Worm (Caenorhabditis elegans) whole organism, L4/young adult: ENCODE measurements around the gene sprr-2.

Experiments
- W03F9.2 ChIP-seq: fragments of 150-350 bp; optimal IDR thresholded peaks from 2 replicates; lab custom pipeline; 2014; ENCODE audit warnings: missing biosample characterization, missing genetic modification characterization
- dao-5 ChIP-seq: sonication (generic microtip); optimal IDR thresholded peaks from 2 replicates; lab custom pipeline; 2016; ENCODE audit warnings: missing genotype, missing genetic modification characterization, moderate library complexity, missing compliant biosample characterization
- him-1 ChIP-seq: sonication (generic microtip); optimal IDR thresholded peaks from 2 replicates; lab custom pipeline; 2016; ENCODE audit warnings: missing genotype, missing genetic modification reagents, missing genetic modification characterization, missing compliant biosample characterization

sprr-2 gene

ce11 chrX:14819495-14819894 lies 26.2 kb downstream of the sprr-2 start:
- no peak for TF ChIP-seq him-1
- no peak for TF ChIP-seq dao-5 (tag; lab: Kevin White, UChicago)
- no peak for TF ChIP-seq W03F9.2 (tag; lab: Kevin White, UChicago)

- TF ChIP-seq W03F9.2 (tag; lab: Kevin White, UChicago) (peak; percentile 71), him-1 (peak; percentile 43), dao-5 (tag; lab: Kevin White, UChicago) (no peak)
Observed at ce11 chrX:14824490-14825050, 31.3 kb downstream of the sprr-2 start, which contains the start of gene mbk-1. Gene mbk-1, minus strand, starts transcription at chrX:14824540.

- TF ChIP-seq him-1 (no peak), dao-5 (tag; lab: Kevin White, UChicago) (no peak), W03F9.2 (tag; lab: Kevin White, UChicago) (no peak)
Observed at ce11 chrX:14828766-14829165, 35.5 kb downstream of the sprr-2 start.

ce11 chrX:14831531-14831930 lies 38.3 kb downstream of the sprr-2 start, which contains the start of gene dpf-2:
Gene dpf-2, plus strand, starts transcription at chrX:14831831.
- TF ChIP-seq dao-5 (tag; lab: Kevin White, UChicago) (no peak), W03F9.2 (tag; lab: Kevin White, UChicago) (no peak), him-1 (no peak)

- no peak for TF ChIP-seq W03F9.2 (tag; lab: Kevin White, UChicago)
- TF ChIP-seq dao-5 (tag; lab: Kevin White, UChicago), result no peak
- no peak for TF ChIP-seq him-1
Observed at ce11 chrX:14838339-14838738, 45.1 kb downstream of the sprr-2 start.

- TF ChIP-seq him-1 (peak; percentile 85), dao-5 (tag; lab: Kevin White, UChicago) (no peak), W03F9.2 (tag; lab: Kevin White, UChicago) (peak; percentile 78)
Observed at ce11 chrX:14841030-14841429, 47.8 kb downstream of the sprr-2 start.

ce11 chrX:14842846-14843369 lies 49.7 kb downstream of the sprr-2 start:
- no peak for TF ChIP-seq dao-5 (tag; lab: Kevin White, UChicago)
- no peak for TF ChIP-seq W03F9.2 (tag; lab: Kevin White, UChicago)
- no peak for TF ChIP-seq him-1

- TF ChIP-seq him-1, result no peak
- TF ChIP-seq W03F9.2 (tag; lab: Kevin White, UChicago), result no peak
- TF ChIP-seq dao-5 (tag; lab: Kevin White, UChicago), result no peak
Observed at ce11 chrX:14844481-14844880, 51.2 kb downstream of the sprr-2 start.

- TF ChIP-seq dao-5 (tag; lab: Kevin White, UChicago), result no peak
- no peak for TF ChIP-seq him-1
- TF ChIP-seq W03F9.2 (tag; lab: Kevin White, UChicago), result no peak
Observed at ce11 chrX:14845637-14846036, 52.4 kb downstream of the sprr-2 start, which contains the start of gene egrh-1. Gene egrh-1, plus strand, starts transcription at chrX:14845937.

- TF ChIP-seq dao-5 (tag; lab: Kevin White, UChicago), result no peak
- no peak for TF ChIP-seq him-1
- TF ChIP-seq W03F9.2 (tag; lab: Kevin White, UChicago), result no peak
Observed at ce11 chrX:14849054-14849453, 55.8 kb downstream of the sprr-2 start, which contains the start of gene acd-3. Gene acd-3, plus strand, starts transcription at chrX:14849275.

- TF ChIP-seq W03F9.2 (tag; lab: Kevin White, UChicago), result no peak
- no peak for TF ChIP-seq dao-5 (tag; lab: Kevin White, UChicago)
- no peak for TF ChIP-seq him-1
Observed at ce11 chrX:14851904-14852303, 58.7 kb downstream of the sprr-2 start.

- TF ChIP-seq W03F9.2 (tag; lab: Kevin White, UChicago) (no peak), him-1 (peak; percentile 63), dao-5 (tag; lab: Kevin White, UChicago) (no peak)
Observed at ce11 chrX:14853712-14854217, 60.5 kb downstream of the sprr-2 start, which contains the start of the genes C27C12.1 and C27C12.4. Gene C27C12.1, minus strand, starts transcription at chrX:14853762. Gene C27C12.4, plus strand, starts transcription at chrX:14854086.
